Fruit fly (Drosophila melanogaster) whole organism, pupa: ENCODE data around the gene CG7252.

Experiments used
- CG10348 ChIP-seq: fragments of 200-800 bp; sonication (Bioruptor generic); IDR thresholded peaks from 2 replicates; pipeline ENCODE4 v1.3.6; 2022; ENCODE audit warnings: missing biosample characterization, missing genetic modification characterization
- CG12605 ChIP-seq: fragments of 200-800 bp; sonication (Bioruptor generic); IDR thresholded peaks from 2 replicates; pipeline ENCODE4 v1.3.6; 2022; ENCODE audit warnings: missing biosample characterization, missing genetic modification characterization
- CG14655 ChIP-seq: fragments of 200-800 bp; sonication (Bioruptor generic); optimal IDR thresholded peaks from 3 replicates; lab custom pipeline; 2017; ENCODE audit warnings: mild to moderate bottlenecking, missing biosample characterization, missing genetic modification reagents, missing genetic modification characterization
- CG32121 ChIP-seq: fragments of 200-800 bp; sonication (Bioruptor generic); IDR thresholded peaks from 2 replicates; pipeline ENCODE4 v1.3.6; 2022; ENCODE audit warnings: missing biosample characterization, missing genetic modification characterization
- CG4496 ChIP-seq: fragments of 200-800 bp; sonication (Bioruptor generic); IDR thresholded peaks from 3 replicates; pipeline ENCODE4 v1.3.6; 2022; ENCODE audit warnings: missing biosample characterization, missing genetic modification characterization
- CG8159 ChIP-seq: fragments of 200-800 bp; sonication (Bioruptor generic); optimal IDR thresholded peaks from 3 replicates; lab custom pipeline; 2018; ENCODE audit warnings: missing biosample characterization, mild to moderate bottlenecking, missing genetic modification characterization, moderate library complexity
- CG8301 ChIP-seq: fragments of 200-800 bp; sonication (Bioruptor generic); optimal IDR thresholded peaks from 2 replicates; lab custom pipeline; 2018; ENCODE audit warnings: missing biosample characterization, mild to moderate bottlenecking, missing genetic modification characterization
- CG9948 ChIP-seq: fragments of 200-800 bp; sonication (Bioruptor generic); optimal IDR thresholded peaks from 2 replicates; lab custom pipeline; 2018; ENCODE audit warnings: missing biosample characterization, mild to moderate bottlenecking, missing genetic modification characterization, moderate library complexity
- D1 ChIP-seq: fragments of 200-800 bp; sonication (Bioruptor generic); optimal IDR thresholded peaks from 2 replicates; lab custom pipeline; 2018; ENCODE audit warnings: missing biosample characterization, mild to moderate bottlenecking, missing genetic modification characterization, moderate library complexity
- EcR ChIP-seq: fragments of 200-800 bp; sonication (Bioruptor generic); optimal IDR thresholded peaks from 3 replicates; lab custom pipeline; 2019; ENCODE audit warnings: missing biosample characterization, missing genetic modification characterization, mild to moderate bottlenecking, moderate library complexity, missing genetic modification reagents
- Ets98B ChIP-seq: fragments of 200-800 bp; sonication (Bioruptor generic); IDR thresholded peaks from 2 replicates; pipeline ENCODE4 v1.3.6; 2022; ENCODE audit warnings: missing biosample characterization, missing genetic modification characterization
- Pif1A ChIP-seq: fragments of 200-800 bp; sonication (Bioruptor generic); optimal IDR thresholded peaks from 3 replicates; lab custom pipeline; 2016; ENCODE audit warnings: missing biosample characterization, missing genetic modification characterization
- Pif1B ChIP-seq: fragments of 200-800 bp; sonication (Bioruptor generic); optimal IDR thresholded peaks from 3 replicates; lab custom pipeline; 2016; ENCODE audit warnings: missing biosample characterization, missing genetic modification characterization
- Snoo ChIP-seq: fragments of 200-800 bp; sonication (Bioruptor generic); optimal IDR thresholded peaks from 3 replicates; lab custom pipeline; 2017; ENCODE audit warnings: missing biosample characterization, mild to moderate bottlenecking, missing genetic modification characterization, inconsistent platforms

dm6 chr3L:11992960-11993359 is 45.5 kb downstream of the CG7252 start, which contains the start of gene viaf:
- TF ChIP-seq EcR (no peak), Ets98B (GFP tag; lab: Robert Waterston, UW) (peak; percentile 45), CG12605 (GFP tag; lab: Robert Waterston, UW) (no peak), CG4496 (GFP tag; lab: Robert Waterston, UW) (no peak), CG10348 (no peak), D1 (tag; lab: Kevin White, UChicago) (no peak), CG8301 (tag; lab: Kevin White, UChicago) (no peak), Snoo (tag; lab: Kevin White, UChicago) (no peak), Pif1B (GFP tag; lab: Kevin White, UChicago) (no peak), CG14655 (GFP tag; lab: Kevin White, UChicago) (no peak), CG32121 (GFP tag; lab: Robert Waterston, UW) (no peak), Pif1A (no peak), CG8159 (tag; lab: Kevin White, UChicago) (no peak), CG9948 (tag; lab: Kevin White, UChicago) (no peak)
